Fruit fly (Drosophila melanogaster) Kc167 (cell line): ENCODE data around the gene CG32440.

Experiments
- Myc ChIP-seq: fragments of >200 bp; optimal IDR thresholded peaks from 2 replicates; lab custom pipeline; 2017; ENCODE audit warnings: missing external identifiers
- h ChIP-seq: fragments of >200 bp; optimal IDR thresholded peaks from 3 replicates; lab custom pipeline; 2018; ENCODE audit warnings: missing external identifiers
- insv ChIP-seq: fragments of >200 bp; optimal IDR thresholded peaks from 3 replicates; lab custom pipeline; 2018; ENCODE audit warnings: missing external identifiers

- no peak for TF ChIP-seq h (lab: Kevin White, UChicago)
- no peak for TF ChIP-seq Myc (lab: Kevin White, UChicago)
- TF ChIP-seq insv (lab: Kevin White, UChicago) = no peak
Measured at dm6 chr3L:21380581-21381175, 20.7 kb downstream of the CG32440 start.
